Worm (Caenorhabditis elegans) whole organism, late embryonic: ENCODE results near the gene ttr-29.

Experiments used
- C08G9.2 ChIP-seq: sonication (generic microtip); optimal IDR thresholded peaks from 2 replicates; lab custom pipeline; 2016; ENCODE audit warnings: mild to moderate bottlenecking, missing genetic modification characterization, moderate library complexity, missing compliant biosample characterization
- C38D4.7 ChIP-seq: fragments of 200-800 bp; sonication (Bioruptor generic); optimal IDR thresholded peaks from 2 replicates; lab custom pipeline; 2018; ENCODE audit warnings: mild to moderate bottlenecking, missing genetic modification characterization, moderate library complexity, missing compliant biosample characterization
- F13H6.1 ChIP-seq: sonication (generic microtip); optimal IDR thresholded peaks from 2 replicates; lab custom pipeline; 2016; ENCODE audit warnings: missing genetic modification characterization, missing compliant biosample characterization
- T23F11.4 ChIP-seq: fragments of 200-800 bp; sonication (Bioruptor generic); optimal IDR thresholded peaks from 2 replicates; lab custom pipeline; 2018; ENCODE audit warnings: mild to moderate bottlenecking, missing genetic modification characterization, missing compliant biosample characterization
- Y22D7AL.16 ChIP-seq: sonication (generic microtip); optimal IDR thresholded peaks from 2 replicates; lab custom pipeline; 2016; ENCODE audit warnings: missing genetic modification characterization, missing compliant biosample characterization
- ahr-1 ChIP-seq: sonication (generic microtip); optimal IDR thresholded peaks from 2 replicates; lab custom pipeline; 2016; ENCODE audit warnings: missing genetic modification characterization, missing compliant biosample characterization
- ama-1 ChIP-seq: fragments of 150-350 bp; optimal IDR thresholded peaks from 2 replicates; lab custom pipeline; 2014
- ceh-14 ChIP-seq: sonication (generic microtip); optimal IDR thresholded peaks from 2 replicates; lab custom pipeline; 2016; ENCODE audit warnings: missing genotype, missing genetic modification characterization, missing compliant biosample characterization
- ceh-2 ChIP-seq: sonication (generic microtip); optimal IDR thresholded peaks from 2 replicates; lab custom pipeline; 2016; ENCODE audit warnings: missing genotype, missing genetic modification characterization, missing compliant biosample characterization
- ceh-22 ChIP-seq: sonication (generic microtip); optimal IDR thresholded peaks from 2 replicates; lab custom pipeline; 2017; ENCODE audit warnings: missing biosample characterization, missing genetic modification characterization
- ceh-24 ChIP-seq: sonication (generic microtip); optimal IDR thresholded peaks from 2 replicates; lab custom pipeline; 2016; ENCODE audit warnings: mild to moderate bottlenecking, missing genetic modification characterization, missing compliant biosample characterization
- ceh-30 ChIP-seq: fragments of 150-350 bp; optimal IDR thresholded peaks from 2 replicates; lab custom pipeline; 2014; ENCODE audit warnings: missing biosample characterization, missing genetic modification characterization
- ceh-31 ChIP-seq: sonication (generic microtip); optimal IDR thresholded peaks from 2 replicates; lab custom pipeline; 2016; ENCODE audit warnings: missing genetic modification characterization, missing compliant biosample characterization
- ceh-48 ChIP-seq: sonication (generic microtip); optimal IDR thresholded peaks from 2 replicates; lab custom pipeline; 2016; ENCODE audit warnings: missing genetic modification characterization, inconsistent platforms, missing compliant biosample characterization
- ceh-6 ChIP-seq: fragments of 200-800 bp; sonication (Bioruptor generic); optimal IDR thresholded peaks from 2 replicates; lab custom pipeline; 2018; ENCODE audit warnings: mild to moderate bottlenecking, missing genetic modification characterization, missing compliant biosample characterization
- ceh-9 ChIP-seq: sonication (generic microtip); optimal IDR thresholded peaks from 2 replicates; lab custom pipeline; 2016; ENCODE audit warnings: mild to moderate bottlenecking, missing genetic modification characterization, inconsistent platforms, missing compliant biosample characterization
- che-1 ChIP-seq: sonication (generic microtip); optimal IDR thresholded peaks from 2 replicates; lab custom pipeline; 2016; ENCODE audit warnings: mild to moderate bottlenecking, missing genetic modification characterization, missing compliant biosample characterization
- dmd-4 ChIP-seq: sonication (generic microtip); optimal IDR thresholded peaks from 2 replicates; lab custom pipeline; 2016; ENCODE audit warnings: borderline replicate concordance, missing genetic modification characterization, missing compliant biosample characterization
- dve-1 ChIP-seq: sonication (generic microtip); optimal IDR thresholded peaks from 2 replicates; lab custom pipeline; 2017; ENCODE audit warnings: antibody characterized with exemption, mild to moderate bottlenecking, missing genetic modification characterization, missing compliant biosample characterization
- elt-4 ChIP-seq: sonication (generic microtip); optimal IDR thresholded peaks from 2 replicates; lab custom pipeline; 2016; ENCODE audit warnings: missing genetic modification characterization, missing compliant biosample characterization
- ets-4 ChIP-seq: sonication (generic microtip); optimal IDR thresholded peaks from 2 replicates; lab custom pipeline; 2016; ENCODE audit warnings: missing genetic modification characterization, missing compliant biosample characterization
- eyg-1 ChIP-seq: sonication (generic microtip); optimal IDR thresholded peaks from 2 replicates; lab custom pipeline; 2016; ENCODE audit warnings: missing genotype, missing genetic modification characterization, missing compliant biosample characterization
- fkh-6 ChIP-seq: sonication (generic microtip); optimal IDR thresholded peaks from 2 replicates; lab custom pipeline; 2016; ENCODE audit warnings: missing genetic modification characterization, missing compliant biosample characterization
- hlh-15 ChIP-seq: sonication (generic microtip); optimal IDR thresholded peaks from 2 replicates; lab custom pipeline; 2016; ENCODE audit warnings: missing genetic modification characterization, missing compliant biosample characterization
- hlh-6 ChIP-seq: sonication (generic microtip); optimal IDR thresholded peaks from 2 replicates; lab custom pipeline; 2016; ENCODE audit warnings: missing genotype, missing genetic modification characterization, missing compliant biosample characterization
- hlh-8 ChIP-seq: sonication (generic microtip); optimal IDR thresholded peaks from 2 replicates; lab custom pipeline; 2016; ENCODE audit warnings: missing genotype, missing genetic modification characterization, missing compliant biosample characterization
- nhr-11 ChIP-seq: fragments of 150-350 bp; optimal IDR thresholded peaks from 2 replicates; lab custom pipeline; 2014; ENCODE audit warnings: missing biosample characterization, missing genetic modification characterization
- npax-4 ChIP-seq: sonication (generic microtip); optimal IDR thresholded peaks from 2 replicates; lab custom pipeline; 2016; ENCODE audit warnings: missing genetic modification characterization, missing compliant biosample characterization
- odd-2 ChIP-seq: sonication (generic microtip); optimal IDR thresholded peaks from 2 replicates; lab custom pipeline; 2017; ENCODE audit warnings: antibody characterized with exemption, mild to moderate bottlenecking, missing genetic modification characterization, missing compliant biosample characterization
- pat-9 ChIP-seq: fragments of 200-800 bp; sonication (Bioruptor generic); optimal IDR thresholded peaks from 2 replicates; lab custom pipeline; 2018; ENCODE audit warnings: mild to moderate bottlenecking, missing genetic modification characterization, moderate library complexity, missing compliant biosample characterization
- pax-1 ChIP-seq: fragments of 150-350 bp; optimal IDR thresholded peaks from 2 replicates; lab custom pipeline; 2014; ENCODE audit warnings: missing biosample characterization, missing genetic modification characterization
- pqm-1 ChIP-seq: sonication (generic microtip); optimal IDR thresholded peaks from 2 replicates; lab custom pipeline; 2016; ENCODE audit warnings: missing genetic modification characterization, missing compliant biosample characterization
- pros-1 ChIP-seq: fragments of 150-350 bp; optimal IDR thresholded peaks from 2 replicates; lab custom pipeline; 2014; ENCODE audit warnings: missing biosample characterization, missing genetic modification reagents, missing genetic modification characterization
- sox-4 ChIP-seq: sonication (generic microtip); optimal IDR thresholded peaks from 2 replicates; lab custom pipeline; 2017; ENCODE audit warnings: mild to moderate bottlenecking, missing genetic modification characterization, inconsistent platforms, missing compliant biosample characterization
- syd-9 ChIP-seq: sonication (generic microtip); optimal IDR thresholded peaks from 2 replicates; lab custom pipeline; 2016; ENCODE audit warnings: mild to moderate bottlenecking, missing genetic modification characterization, moderate library complexity, missing compliant biosample characterization
- tbx-7 ChIP-seq: sonication (generic microtip); optimal IDR thresholded peaks from 2 replicates; lab custom pipeline; 2016; ENCODE audit warnings: missing genotype, missing genetic modification characterization, missing compliant biosample characterization
- unc-3 ChIP-seq, 2 experiments: fragments of 200-800 bp in 1 of 2; sonication (Bioruptor generic) in 1 of 2; sonication (generic microtip) in 1 of 2; conservative IDR thresholded peaks in 1 of 2; optimal IDR thresholded peaks in 1 of 2; 2 replicates each; pipeline versions ENCODE4 v1.3.6 to Lab custom; 2016 to 2022; ENCODE audit warnings: missing compliant biosample characterization in 2 of 2, missing genetic modification characterization in 2 of 2, missing genetic modification reagents in 1 of 2
- unc-86 ChIP-seq: sonication (generic microtip); optimal IDR thresholded peaks from 2 replicates; lab custom pipeline; 2016; ENCODE audit warnings: missing genetic modification characterization, missing compliant biosample characterization
- zip-5 ChIP-seq: sonication (generic microtip); optimal IDR thresholded peaks from 2 replicates; lab custom pipeline; 2016; ENCODE audit warnings: missing genetic modification characterization, missing compliant biosample characterization

The ttr-29 gene

DNA sequence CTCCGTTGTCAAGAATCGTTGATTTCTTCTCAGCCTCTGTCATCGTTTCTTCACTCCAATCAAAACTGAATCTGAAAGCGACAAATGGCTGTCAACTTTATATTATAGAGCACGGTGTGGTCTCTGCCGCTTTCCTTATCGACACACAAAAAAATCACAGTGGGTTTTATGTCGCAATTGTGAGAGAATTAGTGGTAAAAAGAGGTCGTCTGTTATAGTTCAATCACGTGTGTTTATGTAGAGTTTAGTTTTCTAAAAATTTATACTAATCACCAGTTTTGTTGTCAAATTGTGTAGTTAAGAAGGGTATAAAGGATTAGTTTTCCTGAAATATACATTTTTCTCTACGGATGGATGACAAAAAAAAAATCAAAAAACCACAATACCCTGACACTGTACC lies 28.3 kb upstream of the ttr-29 start, which contains the start of gene T16G1.7:
Gene T16G1.7 (minus strand): TSS at position 137 of the 400 bp plus-strand sequence.
- no peak for TF ChIP-seq pros-1 (tag; lab: Kevin White, UChicago)

DNA sequence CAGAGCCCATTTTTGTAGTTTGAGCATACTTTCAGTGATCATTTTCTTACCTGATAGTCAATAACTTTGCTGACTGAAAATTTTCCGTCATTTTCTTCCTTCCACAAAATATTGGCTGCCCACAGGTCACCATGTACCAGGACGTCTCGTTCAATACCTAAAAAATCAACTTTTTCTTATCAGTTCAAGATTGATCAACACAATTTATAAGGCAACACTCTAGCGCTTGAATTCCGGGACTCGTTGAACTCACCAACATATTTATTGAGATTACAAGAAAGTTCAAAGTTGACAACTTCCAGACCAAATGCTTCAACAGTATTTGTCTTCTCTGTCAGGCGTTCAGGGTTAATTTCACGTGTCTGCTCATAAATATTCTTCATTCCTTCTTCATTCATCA lies 27.0 kb upstream of the ttr-29 start:
- no peak for TF ChIP-seq pax-1 (tag; lab: Kevin White, UChicago)
- TF ChIP-seq fkh-6: no peak
- TF ChIP-seq ceh-31 (tag; lab: Kevin White, UChicago): no peak
- TF ChIP-seq Y22D7AL.16 (tag; lab: Kevin White, UChicago): no peak
- TF ChIP-seq C38D4.7 (GFP tag; lab: Kevin White, UChicago): no peak
- no peak for TF ChIP-seq pat-9 (tag; lab: Kevin White, UChicago)
- TF ChIP-seq zip-5 (tag; lab: Kevin White, UChicago): no peak
- no peak for TF ChIP-seq syd-9 (tag; lab: Kevin White, UChicago)
- no peak for TF ChIP-seq hlh-15 (tag; lab: Kevin White, UChicago)
- TF ChIP-seq ets-4 (tag; lab: Kevin White, UChicago): no peak
- no peak for TF ChIP-seq ceh-24 (tag; lab: Kevin White, UChicago)
- TF ChIP-seq npax-4 (tag; lab: Kevin White, UChicago): no peak
- no peak for TF ChIP-seq ceh-14 (tag; lab: Kevin White, UChicago)
- TF ChIP-seq hlh-8 (tag; lab: Kevin White, UChicago): no peak
- TF ChIP-seq C08G9.2 (tag; lab: Kevin White, UChicago): no peak
- no peak for TF ChIP-seq ahr-1
- no peak for TF ChIP-seq unc-3 (GFP tag; conservative IDR thresholded peaks at IDR 0.05; lab: Robert Waterston, UW)
- no peak for TF ChIP-seq unc-3 (tag; optimal IDR thresholded peaks at IDR 0.05; lab: Kevin White, UChicago)
- no peak for TF ChIP-seq ceh-9 (tag; lab: Kevin White, UChicago)
- no peak for TF ChIP-seq ceh-6 (GFP tag; lab: Kevin White, UChicago)

- TF ChIP-seq tbx-7 (tag; lab: Kevin White, UChicago) (no peak), hlh-6 (tag; lab: Kevin White, UChicago) (no peak), dmd-4 (tag; lab: Kevin White, UChicago) (no peak), ceh-30 (no peak), fkh-6 (no peak), npax-4 (tag; lab: Kevin White, UChicago) (no peak), T23F11.4 (no peak), sox-4 (tag; lab: Kevin White, UChicago) (no peak), pqm-1 (no peak), C08G9.2 (tag; lab: Kevin White, UChicago) (no peak), che-1 (tag; lab: Kevin White, UChicago) (no peak)
Measured at ce11 chrV:12928929-12929532, 22.4 kb upstream of the ttr-29 start, which contains the start of gene T16G1.2. Gene T16G1.2 (plus strand): TSS chrV:12929482.

ce11 chrV:12924128-12924527 lies 17.5 kb upstream of the ttr-29 start, which contains the start of gene pqn-67:
Gene pqn-67 (plus strand): TSS chrV:12924428.
- no peak for TF ChIP-seq hlh-8 (tag; lab: Kevin White, UChicago)
- no peak for TF ChIP-seq ceh-48
- no peak for TF ChIP-seq ceh-2 (tag; lab: Kevin White, UChicago)
- TF ChIP-seq dve-1 (tag; lab: Kevin White, UChicago): no peak
- TF ChIP-seq sox-4 (tag; lab: Kevin White, UChicago): no peak
- no peak for TF ChIP-seq F13H6.1 (tag; lab: Kevin White, UChicago)
- TF ChIP-seq nhr-11 (tag; lab: Kevin White, UChicago): no peak
- TF ChIP-seq che-1 (tag; lab: Kevin White, UChicago): no peak
- TF ChIP-seq unc-86 (tag; lab: Kevin White, UChicago): no peak
- no peak for TF ChIP-seq ama-1 (lab: Kevin White, UChicago)
- no peak for TF ChIP-seq C38D4.7 (GFP tag; lab: Kevin White, UChicago)
- no peak for TF ChIP-seq eyg-1 (tag; lab: Kevin White, UChicago)
- TF ChIP-seq elt-4: no peak
- TF ChIP-seq syd-9 (tag; lab: Kevin White, UChicago): no peak
- no peak for TF ChIP-seq pax-1 (tag; lab: Kevin White, UChicago)
- no peak for TF ChIP-seq ceh-22 (tag; lab: Kevin White, UChicago)
- TF ChIP-seq ceh-14 (tag; lab: Kevin White, UChicago): no peak
- no peak for TF ChIP-seq fkh-6
- TF ChIP-seq unc-3 (GFP tag; conservative IDR thresholded peaks at IDR 0.05; lab: Robert Waterston, UW): no peak
- TF ChIP-seq unc-3 (tag; optimal IDR thresholded peaks at IDR 0.05; lab: Kevin White, UChicago): no peak
- TF ChIP-seq odd-2 (tag; lab: Kevin White, UChicago): no peak
